Fruit fly (Drosophila melanogaster) whole organism, embryonic: ENCODE data around the gene ldbr.

ENCODE experiments used
- Ada2b ChIP-seq: fragments of 200-800 bp; sonication (Bioruptor generic); IDR thresholded peaks from 2 replicates; pipeline ENCODE4 v1.3.6; 2022; ENCODE audit warnings: missing biosample characterization, missing genetic modification characterization
- CG10654 ChIP-seq: fragments of 200-800 bp; sonication (Bioruptor generic); optimal IDR thresholded peaks from 2 replicates; lab custom pipeline; 2016; ENCODE audit warnings: missing biosample characterization, missing genetic modification characterization
- CG11456 ChIP-seq: fragments of 200-800 bp; sonication (Bioruptor generic); IDR thresholded peaks from 3 replicates; pipeline ENCODE4 v1.3.6; 2022; ENCODE audit warnings: missing biosample characterization, missing genetic modification characterization
- CG13624 ChIP-seq: fragments of 200-800 bp; sonication (Bioruptor generic); optimal IDR thresholded peaks from 2 replicates; lab custom pipeline; 2016; ENCODE audit warnings: missing biosample characterization, missing genetic modification characterization
- CG14441 ChIP-seq: fragments of 200-800 bp; sonication (Bioruptor generic); IDR thresholded peaks from 2 replicates; pipeline ENCODE4 v1.3.6; 2022; ENCODE audit warnings: missing biosample characterization, missing genetic modification characterization
- CG1529 ChIP-seq: fragments of 200-800 bp; sonication (Bioruptor generic); optimal IDR thresholded peaks from 3 replicates; lab custom pipeline; 2018; ENCODE audit warnings: missing biosample characterization, missing genetic modification characterization
- CG15514 ChIP-seq: fragments of 200-800 bp; sonication (Bioruptor generic); optimal IDR thresholded peaks from 3 replicates; lab custom pipeline; 2017; ENCODE audit warnings: missing biosample characterization, missing genetic modification characterization, mild to moderate bottlenecking, moderate library complexity, missing genetic modification reagents
- CG1603 ChIP-seq: fragments of 200-800 bp; sonication (Bioruptor generic); optimal IDR thresholded peaks from 2 replicates; lab custom pipeline; 2019; ENCODE audit warnings: missing biosample characterization, mild to moderate bottlenecking, missing genetic modification characterization, moderate library complexity
- CG16779 ChIP-seq: fragments of 200-800 bp; sonication (Bioruptor generic); IDR thresholded peaks from 2 replicates; pipeline ENCODE4 v1.3.6; 2022; ENCODE audit warnings: missing biosample characterization, missing genetic modification characterization
- CG1832 ChIP-seq: fragments of 200-800 bp; sonication (Bioruptor generic); optimal IDR thresholded peaks from 2 replicates; lab custom pipeline; 2017; ENCODE audit warnings: missing biosample characterization, mild to moderate bottlenecking, missing genetic modification characterization, inconsistent platforms
- CG2889 ChIP-seq: fragments of 200-800 bp; sonication (Bioruptor generic); IDR thresholded peaks from 3 replicates; pipeline ENCODE4 v1.3.6; 2022; ENCODE audit warnings: missing biosample characterization, missing genetic modification characterization
- CG31365 ChIP-seq: fragments of 200-800 bp; sonication (Bioruptor generic); optimal IDR thresholded peaks from 2 replicates; lab custom pipeline; 2018; ENCODE audit warnings: missing biosample characterization, mild to moderate bottlenecking, missing genetic modification characterization
- CG31388 ChIP-seq: fragments of 200-800 bp; sonication (Bioruptor generic); optimal IDR thresholded peaks from 2 replicates; lab custom pipeline; 2016; ENCODE audit warnings: missing biosample characterization, missing genetic modification characterization
- CG32767 ChIP-seq: fragments of 200-800 bp; sonication (Bioruptor generic); IDR thresholded peaks from 2 replicates; pipeline ENCODE4 v1.3.6; 2022; ENCODE audit warnings: missing biosample characterization, missing genetic modification characterization
- CG32772 ChIP-seq: fragments of 200-800 bp; sonication (Bioruptor generic); IDR thresholded peaks from 2 replicates; pipeline ENCODE4 v1.3.6; 2022; ENCODE audit warnings: missing biosample characterization, missing genetic modification characterization
- CG3995 ChIP-seq: fragments of 200-800 bp; sonication (Bioruptor generic); optimal IDR thresholded peaks from 3 replicates; lab custom pipeline; 2016; ENCODE audit warnings: missing biosample characterization, missing genetic modification characterization
- CG6254 ChIP-seq: fragments of 200-800 bp; sonication (Bioruptor generic); optimal IDR thresholded peaks from 3 replicates; lab custom pipeline; 2017; ENCODE audit warnings: mild to moderate bottlenecking, missing biosample characterization, missing genetic modification reagents, missing genetic modification characterization
- CG6689 ChIP-seq: fragments of 200-800 bp; sonication (Bioruptor generic); IDR thresholded peaks from 2 replicates; pipeline ENCODE4 v1.3.6; 2022; ENCODE audit warnings: missing biosample characterization, missing genetic modification characterization
- CG7963 ChIP-seq: fragments of 200-800 bp; sonication (Bioruptor generic); IDR thresholded peaks from 3 replicates; pipeline ENCODE4 v1.3.6; 2022; ENCODE audit warnings: missing biosample characterization, missing genetic modification characterization; ENCODE audit not compliant: partially characterized antibody
- CG7987 ChIP-seq: fragments of 200-800 bp; sonication (Bioruptor generic); optimal IDR thresholded peaks from 2 replicates; lab custom pipeline; 2018; ENCODE audit warnings: missing biosample characterization, mild to moderate bottlenecking, missing genetic modification characterization, moderate library complexity
- CG9215 ChIP-seq: fragments of 200-800 bp; sonication (Bioruptor generic); IDR thresholded peaks from 2 replicates; pipeline ENCODE4 v1.3.6; 2022; ENCODE audit warnings: missing biosample characterization, missing genetic modification characterization
- Doc3 ChIP-seq: fragments of 200-800 bp; sonication (Bioruptor generic); IDR thresholded peaks from 3 replicates; pipeline ENCODE4 v1.3.6; 2022; ENCODE audit warnings: missing biosample characterization, missing genetic modification characterization; ENCODE audit not compliant: partially characterized antibody
- E2f2 ChIP-seq: fragments of 200-800 bp; sonication (Bioruptor generic); IDR thresholded peaks from 2 replicates; pipeline ENCODE4 v1.3.6; 2022; ENCODE audit warnings: missing biosample characterization, missing genetic modification characterization
- Ets97D ChIP-seq: fragments of 200-800 bp; sonication (Bioruptor generic); optimal IDR thresholded peaks from 3 replicates; lab custom pipeline; 2016; ENCODE audit warnings: missing biosample characterization, missing genetic modification characterization
- HLHmδ ChIP-seq: fragments of 200-800 bp; sonication (Bioruptor generic); optimal IDR thresholded peaks from 2 replicates; lab custom pipeline; 2018; ENCODE audit warnings: missing biosample characterization, mild to moderate bottlenecking, missing genetic modification characterization, moderate library complexity
- Kr ChIP-seq: fragments of 200-800 bp; sonication (Bioruptor generic); optimal IDR thresholded peaks from 2 replicates; lab custom pipeline; 2017; ENCODE audit warnings: missing biosample characterization, mild to moderate bottlenecking, missing genetic modification characterization
- Stat92E ChIP-seq, 3 experiments: fragments of >200 bp in 2 of 3; fragments of 200-800 bp in 1 of 3; sonication (Bioruptor generic) in 1 of 3; optimal IDR thresholded peaks; 2 replicates each; lab custom pipeline; 2017 to 2019; ENCODE audit warnings: missing biosample characterization in 3 of 3, missing genetic modification characterization in 3 of 3, mild to moderate bottlenecking in 1 of 3, moderate library complexity in 1 of 3
- Trl ChIP-seq, 3 experiments: fragments of >200 bp in 2 of 3; fragments of 200-800 bp in 1 of 3; sonication (Bioruptor generic) in 1 of 3; optimal IDR thresholded peaks; 2 replicates in 1 of 3; 3 replicates in 2 of 3; lab custom pipeline; 2016 to 2017; ENCODE audit warnings: missing biosample characterization in 1 of 3, missing genetic modification characterization in 1 of 3
- abd-A ChIP-seq: fragments of 200-800 bp; sonication (Bioruptor generic); optimal IDR thresholded peaks from 3 replicates; lab custom pipeline; 2019; ENCODE audit warnings: missing biosample characterization, mild to moderate bottlenecking, missing genetic modification characterization, moderate library complexity
- ase ChIP-seq: fragments of 200-800 bp; sonication (Bioruptor generic); IDR thresholded peaks from 3 replicates; pipeline ENCODE4 v1.3.6; 2022; ENCODE audit warnings: missing biosample characterization, missing genetic modification characterization
- chif ChIP-seq, 2 experiments: fragments of 200-800 bp; sonication (Bioruptor generic); optimal IDR thresholded peaks; 3 replicates each; lab custom pipeline; 2016; ENCODE audit warnings: missing biosample characterization in 2 of 2, missing genetic modification characterization in 2 of 2
- chinmo ChIP-seq: fragments of 200-800 bp; sonication (Bioruptor generic); IDR thresholded peaks from 4 replicates; pipeline ENCODE4 v1.3.6; 2022; ENCODE audit warnings: missing biosample characterization, missing genetic modification characterization; ENCODE audit not compliant: partially characterized antibody
- chn ChIP-seq: fragments of 200-800 bp; sonication (Bioruptor generic); optimal IDR thresholded peaks from 2 replicates; lab custom pipeline; 2016; ENCODE audit warnings: missing biosample characterization, missing genetic modification characterization
- danr ChIP-seq: fragments of 200-800 bp; sonication (Bioruptor generic); IDR thresholded peaks from 2 replicates; pipeline ENCODE4 v1.3.6; 2022; ENCODE audit warnings: missing biosample characterization, missing genetic modification characterization
- dm ChIP-seq: fragments of 200-800 bp; sonication (Bioruptor generic); optimal IDR thresholded peaks from 3 replicates; lab custom pipeline; 2016; ENCODE audit warnings: missing biosample characterization, missing genetic modification characterization
- dpn ChIP-seq, 2 experiments: fragments of 200-800 bp; sonication (Bioruptor generic); optimal IDR thresholded peaks; 3 replicates each; lab custom pipeline; 2016; ENCODE audit warnings: missing biosample characterization in 2 of 2, missing genetic modification characterization in 2 of 2
- eve ChIP-seq, 2 experiments: fragments of >200 bp; optimal IDR thresholded peaks; 2 replicates each; lab custom pipeline; 2017; ENCODE audit warnings: missing biosample characterization in 2 of 2, missing genetic modification characterization in 2 of 2
- lab ChIP-seq: fragments of 200-800 bp; sonication (Bioruptor generic); optimal IDR thresholded peaks from 3 replicates; lab custom pipeline; 2017; ENCODE audit warnings: missing biosample characterization, missing genetic modification characterization, mild to moderate bottlenecking, moderate library complexity, missing genetic modification reagents
- lov ChIP-seq, 2 experiments: fragments of 200-800 bp in 1 of 2; fragments of >200 bp in 1 of 2; sonication (Bioruptor generic) in 1 of 2; IDR thresholded peaks in 1 of 2; optimal IDR thresholded peaks in 1 of 2; 2 replicates in 1 of 2; 3 replicates in 1 of 2; pipeline versions ENCODE4 v1.3.6 to Lab custom; 2017 to 2022; ENCODE audit warnings: missing biosample characterization in 1 of 2, missing genetic modification characterization in 1 of 2
- luna ChIP-seq: fragments of 200-800 bp; sonication (Bioruptor generic); optimal IDR thresholded peaks from 2 replicates; lab custom pipeline; 2016; ENCODE audit warnings: missing biosample characterization, missing genetic modification characterization
- nom ChIP-seq: fragments of 200-800 bp; sonication (Bioruptor generic); optimal IDR thresholded peaks from 2 replicates; lab custom pipeline; 2017; ENCODE audit warnings: missing biosample characterization, missing genetic modification characterization, mild to moderate bottlenecking, moderate library complexity, missing genetic modification reagents
- oc ChIP-seq: fragments of 200-800 bp; sonication (Bioruptor generic); optimal IDR thresholded peaks from 2 replicates; lab custom pipeline; 2018; ENCODE audit warnings: missing biosample characterization, mild to moderate bottlenecking, missing genetic modification characterization, moderate library complexity
- pita ChIP-seq: fragments of 200-800 bp; sonication (Bioruptor generic); optimal IDR thresholded peaks from 2 replicates; lab custom pipeline; 2017; ENCODE audit warnings: missing biosample characterization, mild to moderate bottlenecking, missing genetic modification characterization
- slbo ChIP-seq: fragments of 200-800 bp; sonication (Bioruptor generic); IDR thresholded peaks from 2 replicates; pipeline ENCODE4 v1.3.6; 2022; ENCODE audit warnings: missing biosample characterization, missing genetic modification characterization
- slou ChIP-seq: fragments of 200-800 bp; sonication (Bioruptor generic); optimal IDR thresholded peaks from 3 replicates; lab custom pipeline; 2016; ENCODE audit warnings: missing biosample characterization, missing genetic modification characterization
- sna ChIP-seq: fragments of 200-800 bp; sonication (Bioruptor generic); IDR thresholded peaks from 2 replicates; pipeline ENCODE4 v1.3.6; 2022; ENCODE audit warnings: missing biosample characterization, missing genetic modification characterization; ENCODE audit not compliant: partially characterized antibody
- vfl ChIP-seq: fragments of 200-800 bp; sonication (Bioruptor generic); optimal IDR thresholded peaks from 2 replicates; lab custom pipeline; 2016; ENCODE audit warnings: missing biosample characterization, missing genetic modification characterization
- wek ChIP-seq: fragments of 200-800 bp; sonication (Bioruptor generic); optimal IDR thresholded peaks from 3 replicates; lab custom pipeline; 2018; ENCODE audit warnings: missing biosample characterization, mild to moderate bottlenecking, missing genetic modification characterization, moderate library complexity
- yki ChIP-seq: fragments of >200 bp; optimal IDR thresholded peaks from 3 replicates; lab custom pipeline; 2018
- zfh2 ChIP-seq: fragments of 200-800 bp; sonication (Bioruptor generic); optimal IDR thresholded peaks from 2 replicates; lab custom pipeline; 2016; ENCODE audit warnings: missing biosample characterization, missing genetic modification characterization

ldbr gene

DNA sequence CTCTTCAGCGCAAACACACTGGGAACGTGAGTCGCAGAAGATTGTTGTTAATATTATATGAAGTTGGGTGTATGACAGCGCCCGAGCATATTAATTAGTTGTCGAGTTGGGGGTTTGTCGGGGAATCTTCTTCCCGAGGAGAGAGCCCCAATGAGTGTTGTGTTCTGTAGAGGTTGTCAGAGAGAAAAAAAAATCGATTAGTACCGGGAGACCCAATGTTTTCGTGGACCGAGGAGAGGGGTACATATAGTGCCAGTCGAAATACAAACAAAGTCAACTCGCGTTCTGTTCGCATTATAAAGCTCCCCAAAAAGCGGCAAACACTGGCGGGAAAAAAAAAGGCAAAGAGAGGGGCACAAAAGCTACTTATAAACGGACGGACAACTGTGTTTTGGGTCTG is 47.8 kb upstream of the ldbr start (continued):
- TF ChIP-seq danr (GFP tag; lab: Robert Waterston, UW) (no peak), E2f2 (peak; percentile 18; the same call in 1 of the 2 replicates), pita (GFP tag; lab: Kevin White, UChicago) (no peak), Ets97D (GFP tag; lab: Kevin White, UChicago) (no peak), HLHmδ (no peak), slbo (GFP tag; lab: Robert Waterston, UW) (no peak), zfh2 (GFP tag; lab: Kevin White, UChicago) (no peak), CG31388 (GFP tag; lab: Kevin White, UChicago) (no peak), Kr (GFP tag; lab: Kevin White, UChicago) (no peak), vfl (GFP tag; lab: Kevin White, UChicago) (no peak), CG9215 (no peak), CG31365 (tag; lab: Kevin White, UChicago) (no peak), Doc3 (GFP tag; lab: Robert Waterston, UW) (no peak), lab (GFP tag; lab: Kevin White, UChicago) (peak; percentile 47), CG3995 (no peak), nom (no peak), yki (lab: Kevin White, UChicago) (no peak), luna (GFP tag; lab: Kevin White, UChicago) (no peak), CG1529 (GFP tag; lab: Kevin White, UChicago) (no peak), Stat92E (GFP tag; optimal IDR thresholded peaks at IDR 0.05; lab: Kevin White, UChicago) (no peak), sna (GFP tag; lab: Robert Waterston, UW) (no peak), slou (GFP tag; lab: Kevin White, UChicago) (no peak), CG15514 (GFP tag; lab: Kevin White, UChicago) (peak; percentile 22), dpn (GFP tag; optimal IDR thresholded peaks at IDR 0.05; lab: Kevin White, UChicago) (no peak), CG2889 (GFP tag; lab: Robert Waterston, UW) (no peak), CG6254 (GFP tag; lab: Kevin White, UChicago) (no peak), abd-A (tag; lab: Kevin White, UChicago) (no peak), Trl (optimal IDR thresholded peaks at IDR 0.05; lab: Kevin White, UChicago) (peak; percentile 10 to 43), Trl (GFP tag; optimal IDR thresholded peaks at IDR 0.05; lab: Kevin White, UChicago) (no peak), CG16779 (GFP tag; lab: Robert Waterston, UW) (no peak), dm (no peak), Ada2b (GFP tag; lab: Robert Waterston, UW) (no peak), chinmo (0 out of 4 replicates have a peak, but pooled peaks have one; percentile 26), ase (GFP tag; lab: Robert Waterston, UW) (no peak), CG10654 (GFP tag; lab: Kevin White, UChicago) (no peak), CG6689 (GFP tag; lab: Robert Waterston, UW) (0 out of 2 replicates have a peak, but pooled peaks have one; percentile 15), eve (GFP tag; optimal IDR thresholded peaks at IDR 0.05; lab: Kevin White, UChicago) (no peak), lov (optimal IDR thresholded peaks at IDR 0.05; lab: Kevin White, UChicago) (no peak), lov (GFP tag; IDR thresholded peaks at IDR 0.05; lab: Robert Waterston, UW) (no peak), chif (GFP tag; optimal IDR thresholded peaks at IDR 0.05; lab: Kevin White, UChicago) (no peak), CG1832 (GFP tag; lab: Kevin White, UChicago) (no peak), CG11456 (GFP tag; lab: Robert Waterston, UW) (no peak), CG13624 (GFP tag; lab: Kevin White, UChicago) (no peak), CG32767 (GFP tag; lab: Robert Waterston, UW) (no peak), CG14441 (GFP tag; lab: Robert Waterston, UW) (no peak), CG7987 (GFP tag; lab: Kevin White, UChicago) (no peak), wek (GFP tag; lab: Kevin White, UChicago) (no peak), oc (tag; lab: Kevin White, UChicago) (peak; percentile 16), chn (no peak), CG7963 (no peak), CG1603 (tag; lab: Kevin White, UChicago) (no peak), CG32772 (GFP tag; lab: Robert Waterston, UW) (no peak)
